Worm (Caenorhabditis elegans) whole organism, L4 larva: Measurements from ENCODE around the gene Y57G11C.1142.
"Not testable (repeated sequence)": the region's sequence is repeated elsewhere in the genome, so short reads cannot be mapped to it uniquely, and the experiment has no call there.

Experiments
- ama-1 ChIP-seq: fragments of 150-350 bp; optimal IDR thresholded peaks from 2 replicates; lab custom pipeline; 2014; ENCODE audit warnings: inconsistent platforms, mixed read lengths
- lin-39 ChIP-seq: fragments of 150-350 bp; optimal IDR thresholded peaks from 2 replicates; lab custom pipeline; 2014; ENCODE audit warnings: missing biosample characterization, missing genetic modification reagents, missing genetic modification characterization
- mxl-3 ChIP-seq: fragments of 200-800 bp; sonication (Bioruptor generic); optimal IDR thresholded peaks from 2 replicates; lab custom pipeline; 2018; ENCODE audit warnings: mild to moderate bottlenecking, missing genetic modification characterization, missing compliant biosample characterization
- unc-130 ChIP-seq: sonication (generic microtip); optimal IDR thresholded peaks from 2 replicates; lab custom pipeline; 2016; ENCODE audit warnings: missing genetic modification reagents, missing genetic modification characterization, missing compliant biosample characterization
- ztf-11 ChIP-seq: fragments of 150-350 bp; optimal IDR thresholded peaks from 2 replicates; lab custom pipeline; 2014; ENCODE audit warnings: missing biosample characterization, missing genetic modification characterization

DNA sequence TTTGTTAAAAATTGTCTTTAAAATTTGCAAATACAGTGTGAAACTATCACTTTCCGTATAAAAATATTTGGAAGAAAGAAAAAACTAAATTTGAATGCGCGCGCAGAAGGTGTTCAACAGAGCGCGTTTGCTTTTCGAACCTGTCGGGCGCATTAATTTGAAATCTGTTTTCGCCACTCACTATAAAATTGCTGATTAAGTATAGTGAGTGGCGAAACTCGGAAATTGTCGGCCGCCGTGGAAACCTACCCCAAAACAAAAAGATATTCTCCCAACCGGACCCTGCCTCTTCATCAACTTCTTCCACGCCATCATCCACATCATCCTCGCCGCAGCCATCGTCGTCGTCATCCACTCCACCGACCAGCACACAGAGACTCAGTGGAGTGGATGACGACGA is 21.9 kb upstream of the Y57G11C.1142 start:
- TF ChIP-seq ztf-11 (tag; lab: Kevin White, UChicago); lin-39 (tag; lab: Kevin White, UChicago); mxl-3 (GFP tag; lab: Kevin White, UChicago); unc-130 (GFP tag; lab: Kevin White, UChicago); ama-1 (lab: Kevin White, UChicago): not testable (repeated sequence)
